Worm (Caenorhabditis elegans) whole organism, L4 larva: Measurements from ENCODE around the gene F36H5.10.

Experiments
- aly-2 ChIP-seq: sonication (generic microtip); optimal IDR thresholded peaks from 2 replicates; lab custom pipeline; 2018; ENCODE audit warnings: missing biosample characterization, missing genetic modification characterization
- ceh-28 ChIP-seq: fragments of 150-350 bp; optimal IDR thresholded peaks from 2 replicates; lab custom pipeline; 2014; ENCODE audit warnings: missing biosample characterization, missing genetic modification reagents, missing genetic modification characterization
- daf-8 ChIP-seq: fragments of 200-800 bp; sonication (Bioruptor generic); IDR thresholded peaks from 2 replicates; pipeline ENCODE4 v1.3.6; 2022; ENCODE audit warnings: missing genetic modification characterization, missing compliant biosample characterization
- fos-1 ChIP-seq: fragments of 150-350 bp; optimal IDR thresholded peaks from 2 replicates; lab custom pipeline; 2014; ENCODE audit warnings: missing biosample characterization, missing genetic modification characterization
- jun-1 ChIP-seq: fragments of 150-350 bp; optimal IDR thresholded peaks from 2 replicates; lab custom pipeline; 2014; ENCODE audit warnings: missing biosample characterization, missing genetic modification reagents, missing genetic modification characterization
- lin-39 ChIP-seq: fragments of 150-350 bp; optimal IDR thresholded peaks from 2 replicates; lab custom pipeline; 2014; ENCODE audit warnings: missing biosample characterization, missing genetic modification reagents, missing genetic modification characterization
- nhr-11 ChIP-seq: fragments of 150-350 bp; optimal IDR thresholded peaks from 2 replicates; lab custom pipeline; 2014; ENCODE audit warnings: missing biosample characterization, missing genetic modification characterization
- nhr-25 ChIP-seq: sonication (generic microtip); optimal IDR thresholded peaks from 2 replicates; lab custom pipeline; 2017; ENCODE audit warnings: missing genetic modification characterization, mild to moderate bottlenecking, missing compliant biosample characterization, antibody characterized with exemption, moderate library complexity, borderline replicate concordance; ENCODE audit not compliant: insufficient read depth
- pha-4 ChIP-seq, 2 experiments: fragments of 150-350 bp in 1 of 2; fragments of 200-800 bp in 1 of 2; sonication (Bioruptor generic) in 1 of 2; IDR thresholded peaks in 1 of 2; optimal IDR thresholded peaks in 1 of 2; 2 replicates each; pipeline versions ENCODE4 v1.3.6 to Lab custom; 2014 to 2022; ENCODE audit warnings: missing genetic modification characterization in 2 of 2, missing genetic modification reagents in 2 of 2, missing biosample characterization in 1 of 2, missing compliant biosample characterization in 1 of 2
- snpc-1.2 ChIP-seq: fragments of 200-800 bp; sonication (Bioruptor generic); IDR thresholded peaks from 2 replicates; pipeline ENCODE4 v1.3.6; 2022; ENCODE audit warnings: missing genetic modification reagents, missing genetic modification characterization, missing compliant biosample characterization
- snpc-4 ChIP-seq: fragments of 150-350 bp; optimal IDR thresholded peaks from 2 replicates; lab custom pipeline; 2014; ENCODE audit warnings: missing biosample characterization, missing genetic modification characterization
- zip-2 ChIP-seq: fragments of 150-350 bp; optimal IDR thresholded peaks from 2 replicates; lab custom pipeline; 2014; ENCODE audit warnings: missing biosample characterization, missing genetic modification characterization

DNA sequence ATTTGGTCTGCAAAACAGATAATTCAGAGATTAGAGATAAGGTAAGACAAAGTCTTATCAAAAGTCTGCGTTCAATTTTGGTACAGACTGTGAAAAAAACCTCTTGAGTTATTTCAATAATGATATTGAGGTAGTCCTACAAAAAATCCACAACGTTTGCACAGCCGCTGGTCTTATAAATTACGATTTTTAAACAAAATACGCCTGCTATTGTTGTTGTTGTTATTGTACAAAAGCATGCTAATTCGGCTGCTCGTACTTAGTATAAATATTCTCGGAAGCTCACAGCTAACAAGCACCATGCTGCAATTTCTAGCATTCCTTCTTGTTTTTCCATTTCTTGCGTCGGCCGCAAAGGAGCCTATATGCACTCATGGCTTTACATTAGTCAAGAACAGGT, 12.9 kb upstream of the F36H5.10 start, which contains the start of gene clec-19:
- TF ChIP-seq nhr-25 (no peak), nhr-11 (tag; lab: Kevin White, UChicago) (no peak), pha-4 (GFP tag; IDR thresholded peaks at IDR 0.05; lab: Robert Waterston, UW) (no peak), pha-4 (tag; optimal IDR thresholded peaks at IDR 0.05; lab: Kevin White, UChicago) (no peak), jun-1 (no peak), fos-1 (tag; lab: Kevin White, UChicago) (no peak), snpc-1.2 (GFP tag; lab: Robert Waterston, UW) (no peak), lin-39 (tag; lab: Kevin White, UChicago) (no peak), daf-8 (no peak), aly-2 (no peak), zip-2 (tag; lab: Kevin White, UChicago) (no peak), ceh-28 (tag; lab: Kevin White, UChicago) (no peak), snpc-4 (tag; lab: Kevin White, UChicago) (no peak)
